Fruit fly (Drosophila melanogaster): Measurements from ENCODE around the gene Poxm.

The Poxm gene

dm6 chr3R:8333768-8334470 is at the start of gene Poxm:
Gene Poxm, minus strand, starts transcription at chr3R:8333792.
- peak in 1 of 2 experiments; percentile 47 for TF ChIP-seq crp (GFP tag; optimal IDR thresholded peaks at IDR 0.05)
- TF ChIP-seq CG9609 (GFP tag; optimal IDR thresholded peaks at IDR 0.05): peak; percentile 7
- TF ChIP-seq dati (GFP tag; IDR thresholded peaks at IDR 0.05): 0 out of 2 replicates have a peak, but pooled peaks have one; percentile 28
- TF ChIP-seq Usf (GFP tag; optimal IDR thresholded peaks at IDR 0.05): peak; percentile 91
- peak; percentile 56 for TF ChIP-seq CG16813 (GFP tag; IDR thresholded peaks at IDR 0.05; ENCODE audit: partially characterized antibody)
- peak; percentile 86 for TF ChIP-seq ro (GFP tag; IDR thresholded peaks at IDR 0.05)
- TF ChIP-seq chif (GFP tag; optimal IDR thresholded peaks at IDR 0.05): peak; percentile 37 to 75
- peak; percentile 78 for TF ChIP-seq CG6654 (GFP tag; optimal IDR thresholded peaks at IDR 0.05)
- peak; percentile 57 for TF ChIP-seq CG12219 (GFP tag; optimal IDR thresholded peaks at IDR 0.05)
- peak; percentile 84 for TF ChIP-seq H15 (GFP tag; IDR thresholded peaks at IDR 0.05)
- no peak for TF ChIP-seq CG13287 (GFP tag; IDR thresholded peaks at IDR 0.05; ENCODE audit: partially characterized antibody)
- TF ChIP-seq so (GFP tag; IDR thresholded peaks at IDR 0.05): peak; percentile 64; the same call in 1 of the 3 replicates
- no peak for TF ChIP-seq Neu2 (GFP tag; optimal IDR thresholded peaks at IDR 0.05; ENCODE audit: borderline replicate concordance)
- TF ChIP-seq CG11247 (GFP tag; IDR thresholded peaks at IDR 0.05): peak; percentile 63
- TF ChIP-seq vfl (GFP tag; optimal IDR thresholded peaks at IDR 0.05): peak; percentile 58
- peak; percentile 81 for TF ChIP-seq ATbp (GFP tag; optimal IDR thresholded peaks at IDR 0.05)
- no peak for TF ChIP-seq ato (GFP tag; IDR thresholded peaks at IDR 0.05; ENCODE audit: partially characterized antibody)
- TF ChIP-seq knrl (GFP tag; IDR thresholded peaks at IDR 0.05; ENCODE audit: partially characterized antibody): peak; percentile 69; the same call in 2 of the 3 replicates
- TF ChIP-seq ranshi (GFP tag; IDR thresholded peaks at IDR 0.05): peak; percentile 81; the same call in 1 of the 2 replicates
- peak; percentile 24 for TF ChIP-seq exex (tag; optimal IDR thresholded peaks at IDR 0.05)
- TF ChIP-seq pan (optimal IDR thresholded peaks at IDR 0.05): no peak
- TF ChIP-seq pan (GFP tag; optimal IDR thresholded peaks at IDR 0.05 in 1 of 2, IDR thresholded peaks at IDR 0.05 in 1 of 2): peak in 1 of 2 experiments; percentile 82
- TF ChIP-seq CG2678 (tag; optimal IDR thresholded peaks at IDR 0.05): peak; percentile 96
- peak; percentile 89 for TF ChIP-seq ssp (GFP tag; IDR thresholded peaks at IDR 0.05)
- peak; percentile 64; the same call in 1 of the 2 replicates for TF ChIP-seq cas (GFP tag; IDR thresholded peaks at IDR 0.05)
- peak; percentile 92 for TF ChIP-seq CG11093 (GFP tag; IDR thresholded peaks at IDR 0.05)
- peak; percentile 93 for TF ChIP-seq CG7556 (GFP tag; optimal IDR thresholded peaks at IDR 0.05)
- no peak for TF ChIP-seq gfzf (GFP tag; optimal IDR thresholded peaks at IDR 0.05)
- TF ChIP-seq Mrtf (GFP tag; IDR thresholded peaks at IDR 0.05): peak; percentile 85; the same call in 2 of the 3 replicates
- peak; percentile 74 for TF ChIP-seq CG17328 (GFP tag; IDR thresholded peaks at IDR 0.05)
- TF ChIP-seq yki (optimal IDR thresholded peaks at IDR 0.05): peak; percentile 49
- peak; percentile 98 for TF ChIP-seq Ets65A (GFP tag)
- no peak for TF ChIP-seq CG9876 (GFP tag; optimal IDR thresholded peaks at IDR 0.05)
- TF ChIP-seq Lhr (GFP tag; optimal IDR thresholded peaks at IDR 0.05): peak; percentile 69
- peak; percentile 69 for TF ChIP-seq ems (GFP tag; optimal IDR thresholded peaks at IDR 0.05)
- TF ChIP-seq CG13775 (GFP tag; optimal IDR thresholded peaks at IDR 0.05): peak; percentile 87
- peak; percentile 92 for TF ChIP-seq CG12659 (GFP tag; optimal IDR thresholded peaks at IDR 0.05)
- TF ChIP-seq CG3847 (GFP tag; IDR thresholded peaks at IDR 0.05): peak; percentile 84
- TF ChIP-seq Ravus (GFP tag; IDR thresholded peaks at IDR 0.05): peak; percentile 59
- peak; percentile 39 for TF ChIP-seq btn (GFP tag; optimal IDR thresholded peaks at IDR 0.05)
- TF ChIP-seq CG31388 (GFP tag; optimal IDR thresholded peaks at IDR 0.05): peak; percentile 83
- peak; percentile 73 for TF ChIP-seq CG18764 (GFP tag; optimal IDR thresholded peaks at IDR 0.05)
- TF ChIP-seq NfI (GFP tag; optimal IDR thresholded peaks at IDR 0.05): peak; percentile 88
- no peak for TF ChIP-seq NC2α (GFP tag; optimal IDR thresholded peaks at IDR 0.05)
- peak; percentile 1 for TF ChIP-seq CTCF (GFP tag; optimal IDR thresholded peaks at IDR 0.05)
- TF ChIP-seq Deaf1 (tag; optimal IDR thresholded peaks at IDR 0.05): peak; percentile 56
- peak; percentile 69 for TF ChIP-seq Vsx1 (GFP tag; optimal IDR thresholded peaks at IDR 0.05)
- peak; percentile 80 for TF ChIP-seq Fer3 (tag; optimal IDR thresholded peaks at IDR 0.05)
- TF ChIP-seq CG15601 (tag; optimal IDR thresholded peaks at IDR 0.05): peak; percentile 89
- peak; percentile 91 for TF ChIP-seq Xrp1 (GFP tag; IDR thresholded peaks at IDR 0.05)
